Worm (Caenorhabditis elegans): Measurements from ENCODE around the gene K07E12.2.
A peak's percentile ranks its signal among the peaks of the same experiment; 100 is the strongest.

The K07E12.2 gene

ce11 chrIII:6718270-6718669 lies 18.8 kb upstream of the K07E12.2 start, which contains the start of gene F37A4.3:
F37A4.3 (plus strand) TSS chrIII:6718570.
- TF ChIP-seq elt-1 (tag; optimal IDR thresholded peaks at IDR 0.05) (no peak), C34F6.9 (tag; optimal IDR thresholded peaks at IDR 0.05) (no peak), dmd-4 (tag; optimal IDR thresholded peaks at IDR 0.05) (no peak), lin-13 (GFP tag; optimal IDR thresholded peaks at IDR 0.05) (no peak)

DNA sequence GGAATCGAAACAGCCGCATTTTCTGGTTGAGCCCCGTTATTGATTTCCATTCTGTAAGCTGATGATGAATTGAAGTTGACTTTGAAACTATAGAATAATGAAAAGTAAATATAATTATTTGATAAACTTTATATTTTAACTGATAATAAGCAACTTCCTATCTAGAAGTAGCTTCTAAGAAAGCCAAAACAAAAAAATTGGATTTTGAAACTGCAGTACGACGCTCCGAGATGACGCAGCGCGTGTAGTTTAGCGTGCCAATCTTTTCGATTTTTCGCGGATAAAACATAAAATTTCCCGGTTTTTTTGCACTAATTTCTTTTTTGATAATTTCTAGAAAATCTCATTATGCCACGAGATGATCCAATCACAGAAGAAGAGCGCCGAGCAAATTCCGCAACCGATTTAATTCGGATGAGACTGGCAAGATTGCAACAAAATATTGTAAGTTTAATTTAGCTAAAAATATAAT lies 14.8 kb upstream of the K07E12.2 start, which contains the start of the genes bath-41 and F37A4.2:
Gene bath-41 (minus strand): TSS at position 51 of the 472 bp plus-strand sequence.
Gene F37A4.2 (plus strand): TSS at position 247 of the 472 bp plus-strand sequence.
- TF ChIP-seq egl-27 (tag; optimal IDR thresholded peaks at IDR 0.05) (no peak), sma-3 (GFP tag; optimal IDR thresholded peaks at IDR 0.05) (no peak), unc-62 (GFP tag; optimal IDR thresholded peaks at IDR 0.05) (no peak), gmeb-1 (tag; optimal IDR thresholded peaks at IDR 0.05) (peak; percentile 29)

DNA sequence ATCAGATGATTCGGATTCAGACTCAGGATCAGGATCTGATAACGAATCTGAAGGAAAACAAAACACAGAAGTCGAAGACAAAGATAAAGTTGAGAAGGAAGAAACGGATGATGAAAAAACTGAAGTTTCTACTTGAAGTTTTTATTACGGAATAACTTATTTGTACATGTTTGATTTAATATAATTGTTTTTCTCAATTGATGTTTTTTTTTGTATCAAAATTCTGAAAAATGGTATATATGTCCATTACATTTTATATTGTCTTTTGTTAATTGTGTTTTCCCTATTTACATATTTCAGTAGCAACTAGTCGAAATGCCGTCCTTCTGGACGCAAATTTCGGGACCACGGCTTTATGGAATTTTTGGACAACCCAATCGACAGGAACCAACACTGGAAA lies 14.0 kb upstream of the K07E12.2 start, which contains the start of gene F37A4.1:
Gene F37A4.1 (plus strand): TSS at position 301 of the 400 bp plus-strand sequence.
- TF ChIP-seq blmp-1 (tag; optimal IDR thresholded peaks at IDR 0.05; ENCODE audit: insufficient read depth) = no peak

DNA sequence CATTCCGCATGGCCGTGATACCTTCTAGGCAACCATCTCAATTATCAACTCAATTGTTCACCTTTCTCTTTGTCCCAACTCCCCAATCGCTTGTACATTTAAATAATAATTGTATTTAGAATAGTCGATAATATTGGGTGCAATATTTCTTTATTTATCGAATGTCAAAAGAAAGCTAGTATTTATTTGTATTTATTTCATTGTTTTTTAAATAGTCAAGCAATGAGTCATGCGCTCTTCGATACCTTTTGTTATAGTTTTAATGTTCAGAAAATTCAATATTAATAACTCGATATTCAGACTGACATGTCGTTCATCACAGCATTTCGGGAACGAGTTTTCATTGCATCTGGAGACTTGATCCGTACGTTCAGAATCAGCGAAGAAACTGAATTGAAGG lies 11.6 kb upstream of the K07E12.2 start, which contains the start of gene wdr-4:
Gene wdr-4 (plus strand): TSS at position 301 of the 400 bp plus-strand sequence.
- TF ChIP-seq sem-4 (tag; optimal IDR thresholded peaks at IDR 0.05) (no peak), gmeb-1 (tag; optimal IDR thresholded peaks at IDR 0.05) (no peak), nhr-10 (tag; optimal IDR thresholded peaks at IDR 0.05) (no peak)

- TF ChIP-seq mdl-1 (tag; optimal IDR thresholded peaks at IDR 0.05) (no peak), snpc-4 (tag; optimal IDR thresholded peaks at IDR 0.05) (no peak), nhr-12 (tag; optimal IDR thresholded peaks at IDR 0.05) (no peak), mab-5 (tag; optimal IDR thresholded peaks at IDR 0.05) (no peak), nhr-77 (tag; optimal IDR thresholded peaks at IDR 0.05) (no peak), nhr-25 (tag; optimal IDR thresholded peaks at IDR 0.05) (no peak), nhr-21 (tag; optimal IDR thresholded peaks at IDR 0.05) (no peak), blmp-1 (tag; optimal IDR thresholded peaks at IDR 0.05; ENCODE audit: insufficient read depth) (no peak), lin-11 (tag; optimal IDR thresholded peaks at IDR 0.05) (no peak), ZK546.5 (tag; optimal IDR thresholded peaks at IDR 0.05) (no peak), nhr-10 (tag; optimal IDR thresholded peaks at IDR 0.05) (no peak), Y55F3AM.14 (GFP tag; optimal IDR thresholded peaks at IDR 0.05) (no peak), fos-1 (tag; optimal IDR thresholded peaks at IDR 0.05) (no peak), lin-13 (GFP tag; optimal IDR thresholded peaks at IDR 0.05) (no peak), elt-3 (tag; optimal IDR thresholded peaks at IDR 0.05) (no peak), egl-27 (tag; optimal IDR thresholded peaks at IDR 0.05) (no peak), R02D3.7 (tag; optimal IDR thresholded peaks at IDR 0.05) (no peak)
Measured at ce11 chrIII:6730185-6730850, 6.8 kb upstream of the K07E12.2 start, which contains the start of the genes Y102E9.5 and odr-4. Y102E9.5 (minus strand) TSS chrIII:6730285. odr-4 (plus strand) TSS chrIII:6730800.

DNA sequence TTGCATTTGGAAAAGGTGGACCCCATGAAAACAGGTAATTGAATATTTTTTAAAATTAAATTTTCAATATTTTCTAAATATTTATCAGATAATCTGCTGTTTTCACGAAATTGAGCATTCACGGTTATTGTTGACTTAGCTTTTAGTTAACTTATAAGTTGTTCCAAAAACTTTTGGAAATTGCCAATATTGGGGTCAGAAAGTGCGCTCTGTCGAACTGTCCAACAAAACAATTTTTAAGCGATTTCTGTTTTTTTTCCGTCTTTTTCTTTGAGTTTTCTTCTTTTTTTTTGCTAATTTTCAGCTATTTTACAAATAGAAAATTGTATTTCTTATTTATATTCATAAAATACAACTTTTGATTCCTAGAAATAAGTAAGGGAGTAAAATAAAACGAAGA lies 5.8 kb upstream of the K07E12.2 start:
- peak in 1 of 2 experiments; percentile 16 for TF ChIP-seq lsy-2 (tag; optimal IDR thresholded peaks at IDR 0.05)
- peak; percentile 2 for TF ChIP-seq C34F6.9 (tag; optimal IDR thresholded peaks at IDR 0.05)
- no peak for TF ChIP-seq dmd-4 (tag; optimal IDR thresholded peaks at IDR 0.05)

DNA sequence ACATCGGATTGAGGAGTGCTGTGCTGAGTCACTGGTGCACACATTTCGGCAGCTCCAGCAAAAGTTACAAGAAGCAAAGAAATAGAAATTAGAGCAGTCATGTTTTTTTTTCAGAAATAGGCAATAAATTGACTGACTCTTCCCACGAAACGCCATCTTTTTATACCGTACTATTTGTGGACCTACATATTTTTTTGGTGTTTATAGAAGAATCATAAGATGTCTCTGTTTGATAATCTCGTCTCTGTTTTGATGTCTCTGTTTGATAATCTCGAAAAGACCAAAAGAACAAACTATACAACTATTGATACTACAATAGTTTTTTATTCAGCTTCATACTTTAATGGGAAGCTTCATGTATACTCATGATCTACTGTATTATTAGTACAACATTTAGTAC lies 2.7 kb upstream of the K07E12.2 start, which contains the start of gene Y102E9.3:
Gene Y102E9.3 (minus strand): TSS at position 101 of the 400 bp plus-strand sequence.
- TF ChIP-seq ztf-11 (tag; optimal IDR thresholded peaks at IDR 0.05) = no peak
- no peak for TF ChIP-seq lin-13 (GFP tag; optimal IDR thresholded peaks at IDR 0.05)
- no peak for TF ChIP-seq mdl-1 (tag; optimal IDR thresholded peaks at IDR 0.05)
- no peak for TF ChIP-seq fos-1 (tag; optimal IDR thresholded peaks at IDR 0.05)
- TF ChIP-seq aly-2 (tag; optimal IDR thresholded peaks at IDR 0.05) = no peak
- TF ChIP-seq nhr-10 (tag; optimal IDR thresholded peaks at IDR 0.05) = no peak
- no peak for TF ChIP-seq mab-5 (tag; optimal IDR thresholded peaks at IDR 0.05)
- TF ChIP-seq lin-39 (tag; optimal IDR thresholded peaks at IDR 0.05) = no peak
- TF ChIP-seq C34F6.9 (tag; optimal IDR thresholded peaks at IDR 0.05) = no peak
- TF ChIP-seq nhr-6 (tag; optimal IDR thresholded peaks at IDR 0.05) = no peak
- no peak for TF ChIP-seq crh-2 (tag; optimal IDR thresholded peaks at IDR 0.05)
- no peak for TF ChIP-seq ceh-82 (tag; optimal IDR thresholded peaks at IDR 0.05)
- TF ChIP-seq mbf-1 (tag; optimal IDR thresholded peaks at IDR 0.05) = no peak
- no peak for TF ChIP-seq egl-27 (tag; optimal IDR thresholded peaks at IDR 0.05)
- TF ChIP-seq ceh-16 (tag; optimal IDR thresholded peaks at IDR 0.05) = no peak
- TF ChIP-seq elt-3 (tag; optimal IDR thresholded peaks at IDR 0.05) = no peak
